Worm (Caenorhabditis elegans) whole organism, late embryonic: ENCODE measurements around the gene F26F12.3.
A peak's percentile ranks its signal among the peaks of the same experiment; 100 is the strongest.

ENCODE experiments used
- C08G9.2 ChIP-seq: sonication (generic microtip); optimal IDR thresholded peaks from 2 replicates; lab custom pipeline; 2016; ENCODE audit warnings: mild to moderate bottlenecking, missing genetic modification characterization, moderate library complexity, missing compliant biosample characterization
- F13H6.1 ChIP-seq: sonication (generic microtip); optimal IDR thresholded peaks from 2 replicates; lab custom pipeline; 2016; ENCODE audit warnings: missing genetic modification characterization, missing compliant biosample characterization
- T23F11.4 ChIP-seq: fragments of 200-800 bp; sonication (Bioruptor generic); optimal IDR thresholded peaks from 2 replicates; lab custom pipeline; 2018; ENCODE audit warnings: mild to moderate bottlenecking, missing genetic modification characterization, missing compliant biosample characterization
- Y22D7AL.16 ChIP-seq: sonication (generic microtip); optimal IDR thresholded peaks from 2 replicates; lab custom pipeline; 2016; ENCODE audit warnings: missing genetic modification characterization, missing compliant biosample characterization
- ahr-1 ChIP-seq: sonication (generic microtip); optimal IDR thresholded peaks from 2 replicates; lab custom pipeline; 2016; ENCODE audit warnings: missing genetic modification characterization, missing compliant biosample characterization
- ama-1 ChIP-seq: fragments of 150-350 bp; optimal IDR thresholded peaks from 2 replicates; lab custom pipeline; 2014
- ceh-14 ChIP-seq: sonication (generic microtip); optimal IDR thresholded peaks from 2 replicates; lab custom pipeline; 2016; ENCODE audit warnings: missing genotype, missing genetic modification characterization, missing compliant biosample characterization
- ceh-18 ChIP-seq: sonication (generic microtip); optimal IDR thresholded peaks from 2 replicates; lab custom pipeline; 2016; ENCODE audit warnings: missing genetic modification characterization, missing compliant biosample characterization
- ceh-30 ChIP-seq: fragments of 150-350 bp; optimal IDR thresholded peaks from 2 replicates; lab custom pipeline; 2014; ENCODE audit warnings: missing biosample characterization, missing genetic modification characterization
- ceh-31 ChIP-seq: sonication (generic microtip); optimal IDR thresholded peaks from 2 replicates; lab custom pipeline; 2016; ENCODE audit warnings: missing genetic modification characterization, missing compliant biosample characterization
- ceh-34 ChIP-seq: sonication (generic microtip); optimal IDR thresholded peaks from 2 replicates; lab custom pipeline; 2016; ENCODE audit warnings: mild to moderate bottlenecking, missing genetic modification characterization, missing compliant biosample characterization
- ceh-6 ChIP-seq: fragments of 200-800 bp; sonication (Bioruptor generic); optimal IDR thresholded peaks from 2 replicates; lab custom pipeline; 2018; ENCODE audit warnings: mild to moderate bottlenecking, missing genetic modification characterization, missing compliant biosample characterization
- dve-1 ChIP-seq: sonication (generic microtip); optimal IDR thresholded peaks from 2 replicates; lab custom pipeline; 2017; ENCODE audit warnings: antibody characterized with exemption, mild to moderate bottlenecking, missing genetic modification characterization, missing compliant biosample characterization
- elt-4 ChIP-seq: sonication (generic microtip); optimal IDR thresholded peaks from 2 replicates; lab custom pipeline; 2016; ENCODE audit warnings: missing genetic modification characterization, missing compliant biosample characterization
- eyg-1 ChIP-seq: sonication (generic microtip); optimal IDR thresholded peaks from 2 replicates; lab custom pipeline; 2016; ENCODE audit warnings: missing genotype, missing genetic modification characterization, missing compliant biosample characterization
- fkh-6 ChIP-seq: sonication (generic microtip); optimal IDR thresholded peaks from 2 replicates; lab custom pipeline; 2016; ENCODE audit warnings: missing genetic modification characterization, missing compliant biosample characterization
- gmeb-2 ChIP-seq: sonication (generic microtip); optimal IDR thresholded peaks from 2 replicates; lab custom pipeline; 2016; ENCODE audit warnings: missing genetic modification characterization, inconsistent platforms, missing compliant biosample characterization
- hlh-30 ChIP-seq: sonication (generic microtip); optimal IDR thresholded peaks from 2 replicates; lab custom pipeline; 2017; ENCODE audit warnings: antibody characterized with exemption, missing genetic modification characterization, missing compliant biosample characterization; ENCODE audit not compliant: insufficient read depth
- lin-11 ChIP-seq: fragments of 200-800 bp; sonication (Bioruptor generic); optimal IDR thresholded peaks from 2 replicates; lab custom pipeline; 2018; ENCODE audit warnings: mild to moderate bottlenecking, missing genetic modification characterization, missing compliant biosample characterization
- madf-2 ChIP-seq: sonication (generic microtip); optimal IDR thresholded peaks from 2 replicates; lab custom pipeline; 2017; ENCODE audit warnings: missing genetic modification characterization, missing compliant biosample characterization
- nfya-1 ChIP-seq: sonication (generic microtip); optimal IDR thresholded peaks from 2 replicates; lab custom pipeline; 2017; ENCODE audit warnings: missing genetic modification characterization, mild to moderate bottlenecking, missing compliant biosample characterization, antibody characterized with exemption, moderate library complexity
- npax-4 ChIP-seq: sonication (generic microtip); optimal IDR thresholded peaks from 2 replicates; lab custom pipeline; 2016; ENCODE audit warnings: missing genetic modification characterization, missing compliant biosample characterization
- odd-2 ChIP-seq: sonication (generic microtip); optimal IDR thresholded peaks from 2 replicates; lab custom pipeline; 2017; ENCODE audit warnings: antibody characterized with exemption, mild to moderate bottlenecking, missing genetic modification characterization, missing compliant biosample characterization
- pag-3 ChIP-seq: sonication (generic microtip); optimal IDR thresholded peaks from 2 replicates; lab custom pipeline; 2016; ENCODE audit warnings: missing compliant biosample characterization, missing genetic modification characterization, borderline replicate concordance
- pax-1 ChIP-seq: fragments of 150-350 bp; optimal IDR thresholded peaks from 2 replicates; lab custom pipeline; 2014; ENCODE audit warnings: missing biosample characterization, missing genetic modification characterization
- pha-2 ChIP-seq: sonication (generic microtip); optimal IDR thresholded peaks from 2 replicates; lab custom pipeline; 2017; ENCODE audit warnings: mild to moderate bottlenecking, missing genetic modification characterization, missing compliant biosample characterization
- pha-4 ChIP-seq: fragments of 150-350 bp; optimal IDR thresholded peaks from 2 replicates; lab custom pipeline; 2018; ENCODE audit warnings: missing biosample characterization, missing genetic modification reagents, missing genetic modification characterization
- pqm-1 ChIP-seq: sonication (generic microtip); optimal IDR thresholded peaks from 2 replicates; lab custom pipeline; 2016; ENCODE audit warnings: missing genetic modification characterization, missing compliant biosample characterization
- pros-1 ChIP-seq: fragments of 150-350 bp; optimal IDR thresholded peaks from 2 replicates; lab custom pipeline; 2014; ENCODE audit warnings: missing biosample characterization, missing genetic modification reagents, missing genetic modification characterization
- ref-2 ChIP-seq: sonication (generic microtip); optimal IDR thresholded peaks from 2 replicates; lab custom pipeline; 2016; ENCODE audit warnings: missing genetic modification characterization, missing compliant biosample characterization
- syd-9 ChIP-seq: sonication (generic microtip); optimal IDR thresholded peaks from 2 replicates; lab custom pipeline; 2016; ENCODE audit warnings: mild to moderate bottlenecking, missing genetic modification characterization, moderate library complexity, missing compliant biosample characterization
- tbx-2 ChIP-seq: sonication (generic microtip); optimal IDR thresholded peaks from 2 replicates; lab custom pipeline; 2016; ENCODE audit warnings: missing genetic modification characterization, missing compliant biosample characterization
- tbx-7 ChIP-seq: sonication (generic microtip); optimal IDR thresholded peaks from 2 replicates; lab custom pipeline; 2016; ENCODE audit warnings: missing genotype, missing genetic modification characterization, missing compliant biosample characterization
- unc-42 ChIP-seq: sonication (generic microtip); optimal IDR thresholded peaks from 2 replicates; lab custom pipeline; 2016; ENCODE audit warnings: missing genotype, missing genetic modification characterization, missing compliant biosample characterization
- unc-86 ChIP-seq: sonication (generic microtip); optimal IDR thresholded peaks from 2 replicates; lab custom pipeline; 2016; ENCODE audit warnings: missing genetic modification characterization, missing compliant biosample characterization

F26F12.3 gene

ce11 chrV:5846729-5847128 is 1.2 kb upstream of the F26F12.3 start:
- TF ChIP-seq unc-42 (tag; lab: Kevin White, UChicago) (peak; percentile 30), nfya-1 (tag; lab: Kevin White, UChicago) (no peak), lin-11 (tag; lab: Kevin White, UChicago) (no peak), fkh-6 (peak; percentile 2), pqm-1 (tag; lab: Kevin White, UChicago) (no peak), ahr-1 (no peak), ceh-14 (no peak), tbx-2 (peak; percentile 17), ceh-31 (tag; lab: Kevin White, UChicago) (peak; percentile 73), ama-1 (lab: Kevin White, UChicago) (no peak), pros-1 (tag; lab: Kevin White, UChicago) (no peak), F13H6.1 (tag; lab: Kevin White, UChicago) (no peak), ceh-6 (no peak), dve-1 (no peak), pha-2 (no peak), ceh-34 (tag; lab: Kevin White, UChicago) (peak; percentile 1), Y22D7AL.16 (no peak), ref-2 (tag; lab: Kevin White, UChicago) (peak; percentile 2), madf-2 (tag; lab: Kevin White, UChicago) (no peak)

- TF ChIP-seq C08G9.2 (tag; lab: Kevin White, UChicago) (no peak), tbx-7 (no peak), pha-4 (no peak), unc-42 (tag; lab: Kevin White, UChicago) (no peak), pag-3 (tag; lab: Kevin White, UChicago) (no peak), pax-1 (no peak), elt-4 (tag; lab: Kevin White, UChicago) (no peak), pros-1 (tag; lab: Kevin White, UChicago) (no peak)
These were observed 357 bp downstream of the F26F12.3 start for ce11 chrV:5845162-5845561.

ce11 chrV:5844349-5844760 is 1.2 kb downstream of the F26F12.3 start:
- TF ChIP-seq unc-86, result no peak
- TF ChIP-seq hlh-30 (tag; lab: Kevin White, UChicago), result peak; percentile 73

ce11 chrV:5843415-5844337 is 1.8 kb downstream of the F26F12.3 start:
- TF ChIP-seq unc-42 (tag; lab: Kevin White, UChicago) (peak; percentile 9), odd-2 (tag; lab: Kevin White, UChicago) (no peak), tbx-2 (peak; percentile 23), T23F11.4 (GFP tag; lab: Kevin White, UChicago) (no peak), hlh-30 (tag; lab: Kevin White, UChicago) (peak; percentile 53), F13H6.1 (tag; lab: Kevin White, UChicago) (peak; percentile 10)
- TF ChIP-seq, all 69 proteins: peak for 4

ce11 chrV:5842507-5843144 is 2.9 kb downstream of the F26F12.3 start:
- no peak for TF ChIP-seq syd-9 (tag; lab: Kevin White, UChicago)
- TF ChIP-seq npax-4 (tag; lab: Kevin White, UChicago), result no peak
- TF ChIP-seq ceh-18 (tag; lab: Kevin White, UChicago), result no peak
- TF ChIP-seq elt-4 (tag; lab: Kevin White, UChicago), result no peak
- no peak for TF ChIP-seq eyg-1
- TF ChIP-seq gmeb-2 (tag; lab: Kevin White, UChicago), result no peak
- no peak for TF ChIP-seq ceh-30 (tag; lab: Kevin White, UChicago)
